Fruit fly (Drosophila melanogaster): ENCODE measurements around the gene HisRS.
A peak's percentile ranks its signal among the peaks of the same experiment; 100 is the strongest.

Gene HisRS

dm6 chrX:18508565-18508964 lies 6.7 kb upstream of the HisRS start:
- TF ChIP-seq NfI (GFP tag; optimal IDR thresholded peaks at IDR 0.05) (no peak), grn (GFP tag; optimal IDR thresholded peaks at IDR 0.05) (peak; percentile 50), CG4404 (GFP tag; IDR thresholded peaks at IDR 0.05) (no peak), sim (GFP tag; IDR thresholded peaks at IDR 0.05) (no peak), CG5245 (GFP tag; optimal IDR thresholded peaks at IDR 0.05) (no peak), CG11398 (GFP tag; optimal IDR thresholded peaks at IDR 0.05) (no peak), CG5953 (GFP tag; IDR thresholded peaks at IDR 0.05) (no peak), nau (GFP tag; optimal IDR thresholded peaks at IDR 0.05) (no peak), CG18262 (tag; optimal IDR thresholded peaks at IDR 0.05) (no peak), CG2678 (tag; optimal IDR thresholded peaks at IDR 0.05) (no peak), cwo (GFP tag; optimal IDR thresholded peaks at IDR 0.05) (no peak), D19B (GFP tag; optimal IDR thresholded peaks at IDR 0.05) (peak; percentile 20), CG13123 (GFP tag; optimal IDR thresholded peaks at IDR 0.05) (no peak), exex (tag; optimal IDR thresholded peaks at IDR 0.05) (peak; percentile 59), sob (GFP tag; IDR thresholded peaks at IDR 0.05) (no peak), sens (GFP tag) (peak; percentile 46), sug (tag; optimal IDR thresholded peaks at IDR 0.05) (peak; percentile 44), CG15479 (GFP tag; optimal IDR thresholded peaks at IDR 0.05) (no peak)

dm6 chrX:18509430-18509829 lies 5.8 kb upstream of the HisRS start:
- TF ChIP-seq CG11093 (GFP tag; IDR thresholded peaks at IDR 0.05) (no peak), z (GFP tag; IDR thresholded peaks at IDR 0.05) (no peak), CG1602 (GFP tag; optimal IDR thresholded peaks at IDR 0.05) (no peak), Camta (GFP tag; optimal IDR thresholded peaks at IDR 0.05) (no peak), exex (tag; optimal IDR thresholded peaks at IDR 0.05) (peak; percentile 93), CG17361 (GFP tag; IDR thresholded peaks at IDR 0.05) (no peak), CG4854 (GFP tag; optimal IDR thresholded peaks at IDR 0.05) (no peak), sug (tag; optimal IDR thresholded peaks at IDR 0.05) (peak; percentile 35), CG8089 (GFP tag; optimal IDR thresholded peaks at IDR 0.05) (no peak), CG31388 (GFP tag; optimal IDR thresholded peaks at IDR 0.05) (no peak), Dbx (GFP tag; IDR thresholded peaks at IDR 0.05) (no peak), MESR4 (GFP tag; optimal IDR thresholded peaks at IDR 0.05) (no peak), Antp (GFP tag; optimal IDR thresholded peaks at IDR 0.05) (no peak), CG2120 (GFP tag; optimal IDR thresholded peaks at IDR 0.05) (no peak), ken (GFP tag; IDR thresholded peaks at IDR 0.05) (no peak), CG10147 (GFP tag; optimal IDR thresholded peaks at IDR 0.05) (no peak), maf-S (GFP tag; optimal IDR thresholded peaks at IDR 0.05) (no peak)

- TF ChIP-seq CG17361 (GFP tag; IDR thresholded peaks at IDR 0.05) (no peak), dm (GFP tag; optimal IDR thresholded peaks at IDR 0.05) (no peak), CG18599 (GFP tag; optimal IDR thresholded peaks at IDR 0.05) (no peak), CG12071 (GFP tag; optimal IDR thresholded peaks at IDR 0.05) (peak; percentile 49), slbo (GFP tag; IDR thresholded peaks at IDR 0.05) (no peak), CG10366 (GFP tag; IDR thresholded peaks at IDR 0.05) (no peak), Lhr (GFP tag; optimal IDR thresholded peaks at IDR 0.05) (no peak), CG15601 (tag; optimal IDR thresholded peaks at IDR 0.05) (no peak), CG34376 (GFP tag; optimal IDR thresholded peaks at IDR 0.05) (peak; percentile 16), NC2β (GFP tag; optimal IDR thresholded peaks at IDR 0.05) (no peak), CG4854 (GFP tag; optimal IDR thresholded peaks at IDR 0.05) (no peak), Oli (tag; optimal IDR thresholded peaks at IDR 0.05) (no peak), onecut (GFP tag; IDR thresholded peaks at IDR 0.05) (no peak), CG13775 (GFP tag; optimal IDR thresholded peaks at IDR 0.05) (no peak), vfl (GFP tag; optimal IDR thresholded peaks at IDR 0.05) (no peak), Atf6 (GFP tag; IDR thresholded peaks at IDR 0.05) (no peak), Bgb (GFP tag; IDR thresholded peaks at IDR 0.05; ENCODE audit: partially characterized antibody) (no peak), CG31224 (GFP tag; IDR thresholded peaks at IDR 0.05) (no peak), CG9876 (GFP tag; optimal IDR thresholded peaks at IDR 0.05) (no peak), CG17568 (GFP tag; optimal IDR thresholded peaks at IDR 0.05) (no peak), CG12155 (GFP tag; optimal IDR thresholded peaks at IDR 0.05) (no peak)
Measured at dm6 chrX:18510884-18511283, 4.3 kb upstream of the HisRS start.
